Worm (Caenorhabditis elegans) whole organism, L4 larva: Measurements from ENCODE around the gene fbxb-45.
"Not testable (repeated sequence)": the region's sequence is repeated elsewhere in the genome, so short reads cannot be mapped to it uniquely, and the experiment has no call there.

Experiments
- D1046.2 ChIP-seq: fragments of 200-800 bp; sonication (Bioruptor generic); IDR thresholded peaks from 2 replicates; pipeline ENCODE4 v1.3.6; 2022; ENCODE audit warnings: missing genetic modification characterization, missing compliant biosample characterization
- F37D6.2 ChIP-seq: sonication (generic microtip); optimal IDR thresholded peaks from 2 replicates; lab custom pipeline; 2016; ENCODE audit warnings: mild to moderate bottlenecking, missing genetic modification characterization, missing compliant biosample characterization
- R02D3.7 ChIP-seq: fragments of 150-350 bp; sonication (generic microtip); optimal IDR thresholded peaks from 3 replicates; lab custom pipeline; 2014; ENCODE audit warnings: missing biosample characterization, missing genetic modification characterization
- T26A8.4 ChIP-seq: fragments of 200-800 bp; sonication (Bioruptor generic); IDR thresholded peaks from 2 replicates; pipeline ENCODE4 v1.3.6; 2022; ENCODE audit warnings: missing genetic modification characterization, missing compliant biosample characterization
- Y105C5A.15 ChIP-seq: fragments of 200-800 bp; sonication (Bioruptor generic); IDR thresholded peaks from 2 replicates; pipeline ENCODE4 v1.3.6; 2022; ENCODE audit warnings: missing genetic modification characterization, missing compliant biosample characterization
- Y5F2A.4 ChIP-seq: fragments of 200-800 bp; sonication (Bioruptor generic); optimal IDR thresholded peaks from 2 replicates; lab custom pipeline; 2018; ENCODE audit warnings: mild to moderate bottlenecking, missing genetic modification characterization, missing compliant biosample characterization
- attf-4 ChIP-seq: sonication (generic microtip); optimal IDR thresholded peaks from 3 replicates; lab custom pipeline; 2017; ENCODE audit warnings: missing biosample characterization, missing genetic modification characterization
- ceh-28 ChIP-seq: fragments of 150-350 bp; optimal IDR thresholded peaks from 2 replicates; lab custom pipeline; 2014; ENCODE audit warnings: missing biosample characterization, missing genetic modification reagents, missing genetic modification characterization
- ceh-44 ChIP-seq: fragments of 200-800 bp; sonication (Bioruptor generic); IDR thresholded peaks from 2 replicates; pipeline ENCODE4 v1.3.6; 2022; ENCODE audit warnings: missing genetic modification reagents, missing genetic modification characterization, missing compliant biosample characterization
- cey-2 ChIP-seq: sonication (generic microtip); optimal IDR thresholded peaks from 3 replicates; lab custom pipeline; 2017; ENCODE audit warnings: missing genetic modification characterization, mild to moderate bottlenecking, missing compliant biosample characterization, antibody characterized with exemption, borderline replicate concordance; ENCODE audit not compliant: insufficient read depth
- daf-12 ChIP-seq: fragments of 150-350 bp; optimal IDR thresholded peaks from 2 replicates; lab custom pipeline; 2014; ENCODE audit warnings: missing biosample characterization, missing genetic modification reagents, missing genetic modification characterization
- daf-16 ChIP-seq, 3 experiments: sonication (generic microtip); optimal IDR thresholded peaks; 2 replicates each; lab custom pipeline; 2016 to 2017; ENCODE audit warnings: missing genetic modification characterization in 3 of 3, missing genetic modification reagents in 3 of 3, mild to moderate bottlenecking in 2 of 3, missing compliant biosample characterization in 2 of 3, missing biosample characterization in 1 of 3, moderate library complexity in 1 of 3
- dmd-6 ChIP-seq: fragments of 200-800 bp; sonication (Bioruptor generic); IDR thresholded peaks from 2 replicates; pipeline ENCODE4 v1.3.6; 2022; ENCODE audit warnings: missing genetic modification reagents, missing genetic modification characterization, missing compliant biosample characterization
- dmd-9 ChIP-seq: fragments of 200-800 bp; sonication (Bioruptor generic); IDR thresholded peaks from 2 replicates; pipeline ENCODE4 v1.3.6; 2022; ENCODE audit warnings: missing genetic modification reagents, missing genetic modification characterization, missing compliant biosample characterization
- dpl-1 ChIP-seq: fragments of 150-350 bp; optimal IDR thresholded peaks from 2 replicates; lab custom pipeline; 2014; ENCODE audit warnings: missing biosample characterization, missing genetic modification reagents, missing genetic modification characterization
- duxl-1 ChIP-seq: sonication (generic microtip); optimal IDR thresholded peaks from 2 replicates; lab custom pipeline; 2016; ENCODE audit warnings: mild to moderate bottlenecking, missing genetic modification characterization, moderate library complexity, missing compliant biosample characterization; ENCODE audit not compliant: poor library complexity
- dve-1 ChIP-seq: sonication (generic microtip); optimal IDR thresholded peaks from 2 replicates; lab custom pipeline; 2017; ENCODE audit warnings: antibody characterized with exemption, mild to moderate bottlenecking, missing genetic modification characterization, missing compliant biosample characterization; ENCODE audit not compliant: insufficient read depth
- egl-27 ChIP-seq: sonication (generic microtip); optimal IDR thresholded peaks from 3 replicates; lab custom pipeline; 2017; ENCODE audit warnings: missing biosample characterization, missing genetic modification reagents, missing genetic modification characterization
- fkh-10 ChIP-seq: fragments of 150-350 bp; optimal IDR thresholded peaks from 2 replicates; lab custom pipeline; 2014; ENCODE audit warnings: missing biosample characterization, missing genetic modification reagents, missing genetic modification characterization
- hmg-1.1 ChIP-seq: fragments of 200-800 bp; sonication (Bioruptor generic); IDR thresholded peaks from 2 replicates; pipeline ENCODE4 v1.3.6; 2022; ENCODE audit warnings: missing genetic modification reagents, missing genetic modification characterization, missing compliant biosample characterization
- lin-1 ChIP-seq: fragments of 200-800 bp; sonication (Bioruptor generic); IDR thresholded peaks from 2 replicates; pipeline ENCODE4 v1.3.6; 2022; ENCODE audit warnings: missing genetic modification reagents, missing genetic modification characterization, missing compliant biosample characterization
- lin-38 ChIP-seq: fragments of 200-800 bp; sonication (Bioruptor generic); IDR thresholded peaks from 2 replicates; pipeline ENCODE4 v1.3.6; 2022; ENCODE audit warnings: missing genetic modification reagents, missing genetic modification characterization, missing compliant biosample characterization
- lir-3 ChIP-seq: sonication (generic microtip); optimal IDR thresholded peaks from 2 replicates; lab custom pipeline; 2016; ENCODE audit warnings: mild to moderate bottlenecking, missing genetic modification characterization, missing compliant biosample characterization
- mdt-29 ChIP-seq: fragments of 200-800 bp; sonication (Bioruptor generic); IDR thresholded peaks from 2 replicates; pipeline ENCODE4 v1.3.6; 2022; ENCODE audit warnings: missing genetic modification reagents, missing genetic modification characterization, missing compliant biosample characterization
- mes-2 ChIP-seq: sonication (generic microtip); optimal IDR thresholded peaks from 2 replicates; lab custom pipeline; 2016; ENCODE audit warnings: missing genotype, mild to moderate bottlenecking, missing genetic modification characterization, missing compliant biosample characterization; ENCODE audit not compliant: poor library complexity, severe bottlenecking
- mxl-2 ChIP-seq: fragments of 200-800 bp; sonication (Bioruptor generic); conservative IDR thresholded peaks from 2 replicates; pipeline ENCODE4 v1.3.6; 2022; ENCODE audit warnings: missing genetic modification reagents, missing genetic modification characterization, missing compliant biosample characterization
- nhr-10 ChIP-seq: fragments of 150-350 bp; optimal IDR thresholded peaks from 2 replicates; lab custom pipeline; 2014; ENCODE audit warnings: missing biosample characterization, missing genetic modification characterization
- nhr-237 ChIP-seq: sonication (generic microtip); optimal IDR thresholded peaks from 2 replicates; lab custom pipeline; 2017; ENCODE audit warnings: missing biosample characterization, missing genetic modification characterization
- nhr-28 ChIP-seq: fragments of 150-350 bp; optimal IDR thresholded peaks from 2 replicates; lab custom pipeline; 2014; ENCODE audit warnings: missing biosample characterization, missing genetic modification characterization
- nhr-6 ChIP-seq: fragments of 150-350 bp; optimal IDR thresholded peaks from 2 replicates; lab custom pipeline; 2014; ENCODE audit warnings: missing biosample characterization, missing genetic modification characterization
- nhr-77 ChIP-seq: fragments of 150-350 bp; optimal IDR thresholded peaks from 2 replicates; lab custom pipeline; 2014; ENCODE audit warnings: missing biosample characterization, missing genetic modification characterization
- pha-4 ChIP-seq, 2 experiments: fragments of 150-350 bp in 1 of 2; fragments of 200-800 bp in 1 of 2; sonication (Bioruptor generic) in 1 of 2; IDR thresholded peaks in 1 of 2; optimal IDR thresholded peaks in 1 of 2; 2 replicates each; pipeline versions ENCODE4 v1.3.6 to Lab custom; 2014 to 2022; ENCODE audit warnings: missing genetic modification characterization in 2 of 2, missing genetic modification reagents in 2 of 2, missing biosample characterization in 1 of 2, missing compliant biosample characterization in 1 of 2
- php-3 ChIP-seq: fragments of 200-800 bp; sonication (Bioruptor generic); IDR thresholded peaks from 2 replicates; pipeline ENCODE4 v1.3.6; 2022; ENCODE audit warnings: missing genetic modification reagents, missing genetic modification characterization, missing compliant biosample characterization
- pqm-1 ChIP-seq: sonication (generic microtip); optimal IDR thresholded peaks from 2 replicates; lab custom pipeline; 2017; ENCODE audit warnings: missing biosample characterization, missing genetic modification characterization
- rbr-2 ChIP-seq: sonication (generic microtip); optimal IDR thresholded peaks from 2 replicates; lab custom pipeline; 2016; ENCODE audit warnings: missing genotype, missing genetic modification characterization, missing compliant biosample characterization
- saeg-2 ChIP-seq: fragments of 200-800 bp; sonication (Bioruptor generic); IDR thresholded peaks from 2 replicates; pipeline ENCODE4 v1.3.6; 2022; ENCODE audit warnings: missing genetic modification reagents, missing genetic modification characterization, missing compliant biosample characterization
- set-16 ChIP-seq: fragments of 200-800 bp; sonication (Bioruptor generic); IDR thresholded peaks from 2 replicates; pipeline ENCODE4 v1.3.6; 2022; ENCODE audit warnings: missing genetic modification reagents, missing genetic modification characterization, missing compliant biosample characterization
- skn-1 ChIP-seq: fragments of 150-350 bp; optimal IDR thresholded peaks from 2 replicates; lab custom pipeline; 2014; ENCODE audit warnings: missing biosample characterization, missing genetic modification characterization
- snpc-1.2 ChIP-seq: fragments of 200-800 bp; sonication (Bioruptor generic); IDR thresholded peaks from 2 replicates; pipeline ENCODE4 v1.3.6; 2022; ENCODE audit warnings: missing genetic modification reagents, missing genetic modification characterization, missing compliant biosample characterization
- tra-1 ChIP-seq: fragments of 200-800 bp; sonication (Bioruptor generic); IDR thresholded peaks from 2 replicates; pipeline ENCODE4 v1.3.6; 2022; ENCODE audit warnings: missing genetic modification reagents, missing genetic modification characterization, missing compliant biosample characterization
- unc-130 ChIP-seq: sonication (generic microtip); optimal IDR thresholded peaks from 2 replicates; lab custom pipeline; 2016; ENCODE audit warnings: missing genetic modification reagents, missing genetic modification characterization, missing compliant biosample characterization
- ztf-7 ChIP-seq: fragments of 150-350 bp; optimal IDR thresholded peaks from 2 replicates; lab custom pipeline; 2014; ENCODE audit warnings: missing biosample characterization, missing genetic modification characterization

Gene fbxb-45

ce11 chrII:1066907-1067306, 23.1 kb upstream of the fbxb-45 start, which contains the start of gene K02E7.10:
Gene K02E7.10 (minus strand): TSS chrII:1067007.
- TF ChIP-seq pha-4 (GFP tag; IDR thresholded peaks at IDR 0.05; lab: Robert Waterston, UW), result no peak
- no peak for TF ChIP-seq pha-4 (tag; optimal IDR thresholded peaks at IDR 0.05; lab: Kevin White, UChicago)
- TF ChIP-seq R02D3.7 (tag; lab: Kevin White, UChicago), result no peak
- no peak for TF ChIP-seq saeg-2 (GFP tag; lab: Robert Waterston, UW)
- TF ChIP-seq skn-1, result no peak
- TF ChIP-seq mxl-2 (GFP tag; lab: Robert Waterston, UW), result no peak
- no peak for TF ChIP-seq lir-3 (tag; lab: Kevin White, UChicago)
- TF ChIP-seq nhr-10 (tag; lab: Kevin White, UChicago), result no peak
- TF ChIP-seq D1046.2 (GFP tag; lab: Robert Waterston, UW), result no peak
- TF ChIP-seq snpc-1.2 (GFP tag; lab: Robert Waterston, UW), result no peak
- no peak for TF ChIP-seq cey-2
- TF ChIP-seq T26A8.4 (GFP tag; lab: Robert Waterston, UW), result no peak
- no peak for TF ChIP-seq dmd-9
- TF ChIP-seq set-16 (GFP tag; lab: Robert Waterston, UW), result no peak
- TF ChIP-seq Y5F2A.4 (GFP tag; lab: Kevin White, UChicago), result no peak
- no peak for TF ChIP-seq hmg-1.1
- no peak for TF ChIP-seq duxl-1
- TF ChIP-seq nhr-77 (tag; lab: Kevin White, UChicago), result no peak

ce11 chrII:1063926-1064325, 20.1 kb upstream of the fbxb-45 start:
- no peak for TF ChIP-seq mdt-29
- no peak for TF ChIP-seq rbr-2 (tag; lab: Kevin White, UChicago)
- TF ChIP-seq daf-16 (GFP tag; optimal IDR thresholded peaks at IDR 0.05; lab: Kevin White, UChicago), result no peak
- peak; percentile 33 for TF ChIP-seq daf-16 (tag; optimal IDR thresholded peaks at IDR 0.05; lab: Kevin White, UChicago)
- TF ChIP-seq nhr-28 (tag; lab: Kevin White, UChicago), result peak; percentile 62
- TF ChIP-seq Y5F2A.4 (GFP tag; lab: Kevin White, UChicago), result no peak
- no peak for TF ChIP-seq hmg-1.1
- TF ChIP-seq tra-1 (GFP tag; lab: Robert Waterston, UW), result peak; percentile 57

- TF ChIP-seq nhr-237 (tag; lab: Kevin White, UChicago); dpl-1 (GFP tag; lab: Kevin White, UChicago); hmg-1.1: not testable (repeated sequence)
Measured at ce11 chrII:1060702-1061101, 16.9 kb upstream of the fbxb-45 start, which contains the start of gene btb-10. Gene btb-10 (minus strand): TSS chrII:1060802.

ce11 chrII:1056844-1057243, 13.0 kb upstream of the fbxb-45 start:
- no peak for TF ChIP-seq lin-38
- TF ChIP-seq php-3 (GFP tag; lab: Robert Waterston, UW), result peak; percentile 87
- TF ChIP-seq pha-4 (GFP tag; IDR thresholded peaks at IDR 0.05; lab: Robert Waterston, UW), result no peak
- no peak for TF ChIP-seq pha-4 (tag; optimal IDR thresholded peaks at IDR 0.05; lab: Kevin White, UChicago)
- TF ChIP-seq R02D3.7 (tag; lab: Kevin White, UChicago), result no peak
- peak; percentile 56; the same call in 1 of the 2 replicates for TF ChIP-seq tra-1 (GFP tag; lab: Robert Waterston, UW)
- no peak for TF ChIP-seq attf-4 (tag; lab: Kevin White, UChicago)
- peak; percentile 16 for TF ChIP-seq pqm-1 (tag; lab: Kevin White, UChicago)
- peak; percentile 80 for TF ChIP-seq nhr-28 (tag; lab: Kevin White, UChicago)
- no peak for TF ChIP-seq saeg-2 (GFP tag; lab: Robert Waterston, UW)
- TF ChIP-seq ztf-7, result no peak
- TF ChIP-seq Y105C5A.15 (GFP tag; lab: Robert Waterston, UW), result no peak
- no peak for TF ChIP-seq ceh-28 (tag; lab: Kevin White, UChicago)
- no peak for TF ChIP-seq Y5F2A.4 (GFP tag; lab: Kevin White, UChicago)
- TF ChIP-seq F37D6.2 (tag; lab: Kevin White, UChicago), result no peak
- TF ChIP-seq dmd-6, result peak; percentile 80
- TF ChIP-seq mes-2 (tag; lab: Kevin White, UChicago), result no peak
- TF ChIP-seq daf-12 (tag; lab: Kevin White, UChicago), result no peak
- peak in 1 of 2 experiments; percentile 70 for TF ChIP-seq daf-16 (GFP tag; optimal IDR thresholded peaks at IDR 0.05; lab: Kevin White, UChicago)
- TF ChIP-seq daf-16 (tag; optimal IDR thresholded peaks at IDR 0.05; lab: Kevin White, UChicago), result peak; percentile 99
- no peak for TF ChIP-seq rbr-2 (tag; lab: Kevin White, UChicago)
- TF ChIP-seq dve-1, result peak; percentile 60
- no peak for TF ChIP-seq unc-130
- no peak for TF ChIP-seq nhr-6
- no peak for TF ChIP-seq fkh-10 (GFP tag; lab: Kevin White, UChicago)
- TF ChIP-seq ceh-44 (GFP tag; lab: Robert Waterston, UW), result no peak
- TF ChIP-seq mdt-29, result no peak
- no peak for TF ChIP-seq hmg-1.1
- peak; percentile 77; the same call in 1 of the 2 replicates for TF ChIP-seq lin-1 (GFP tag; lab: Robert Waterston, UW)
- no peak for TF ChIP-seq skn-1
- TF ChIP-seq egl-27 (tag; lab: Kevin White, UChicago), result no peak
